Worm (Caenorhabditis elegans): ENCODE data around the gene R12B2.2.
A peak's percentile ranks its signal among the peaks of the same experiment; 100 is the strongest.

The R12B2.2 gene

ce11 chrIII:5855637-5856179 lies 48.9 kb downstream of the R12B2.2 start, which contains the start of the genes cct-6 and alh-9:
TSS of gene cct-6 (minus strand) at chrIII:5855687.
TSS of gene alh-9 (plus strand) at chrIII:5856018.
- TF ChIP-seq hlh-30 (tag; optimal IDR thresholded peaks at IDR 0.05; ENCODE audit: insufficient read depth) (peak; percentile 58), F26F4.8 (GFP tag; conservative IDR thresholded peaks at IDR 0.05) (no peak), unc-62 (GFP tag; optimal IDR thresholded peaks at IDR 0.05 in 1 of 2) (no peak), unc-62 (tag; optimal IDR thresholded peaks at IDR 0.05) (no peak), ama-1 (optimal IDR thresholded peaks at IDR 0.05) (no peak), aly-2 (tag; optimal IDR thresholded peaks at IDR 0.05) (no peak), T20F7.1 (GFP tag; optimal IDR thresholded peaks at IDR 0.05) (no peak), nhr-41 (GFP tag; IDR thresholded peaks at IDR 0.05) (no peak), unc-39 (tag; optimal IDR thresholded peaks at IDR 0.05) (no peak), lin-15B (tag; optimal IDR thresholded peaks at IDR 0.05) (no peak), hlh-11 (tag; optimal IDR thresholded peaks at IDR 0.05) (peak; percentile 61), nhr-25 (tag; optimal IDR thresholded peaks at IDR 0.05; ENCODE audit: borderline replicate concordance, insufficient read depth) (peak; percentile 42), dve-1 (tag; optimal IDR thresholded peaks at IDR 0.05; ENCODE audit: insufficient read depth) (peak; percentile 79), vab-7 (GFP tag; IDR thresholded peaks at IDR 0.05) (no peak), zfp-2 (tag; optimal IDR thresholded peaks at IDR 0.05) (no peak), Y48G9A.11 (GFP tag; IDR thresholded peaks at IDR 0.05) (no peak), hif-1 (tag; optimal IDR thresholded peaks at IDR 0.05) (peak in 1 of 2 experiments; percentile 59), snpc-1.2 (GFP tag; IDR thresholded peaks at IDR 0.05) (no peak), ceh-32 (tag; optimal IDR thresholded peaks at IDR 0.05; ENCODE audit: poor library complexity) (no peak), nhr-76 (tag; optimal IDR thresholded peaks at IDR 0.05) (no peak), lin-38 (GFP tag; IDR thresholded peaks at IDR 0.05) (peak; percentile 62), madf-9 (GFP tag; conservative IDR thresholded peaks at IDR 0.05) (no peak), pqm-1 (tag; optimal IDR thresholded peaks at IDR 0.05) (peak; percentile 2), ZK546.5 (tag; optimal IDR thresholded peaks at IDR 0.05) (no peak), lsy-2 (tag; optimal IDR thresholded peaks at IDR 0.05) (peak in 1 of 2 experiments; percentile 94), ztf-11 (tag; optimal IDR thresholded peaks at IDR 0.05) (no peak), ceh-28 (tag; optimal IDR thresholded peaks at IDR 0.05) (no peak), mdt-29 (GFP tag; IDR thresholded peaks at IDR 0.05) (no peak), gei-8 (GFP tag; optimal IDR thresholded peaks at IDR 0.05) (no peak), nhr-42 (GFP tag; IDR thresholded peaks at IDR 0.05) (no peak), tag-97 (GFP tag; IDR thresholded peaks at IDR 0.05) (no peak), madf-5 (GFP tag; IDR thresholded peaks at IDR 0.05) (no peak), mep-1 (tag; optimal IDR thresholded peaks at IDR 0.05) (peak; percentile 87), nhr-6 (tag; optimal IDR thresholded peaks at IDR 0.05) (peak; percentile 81), T26A8.4 (GFP tag; IDR thresholded peaks at IDR 0.05) (0 out of 2 replicates have a peak, but pooled peaks have one; percentile 53), R02D3.7 (tag; optimal IDR thresholded peaks at IDR 0.05) (peak; percentile 74), ztf-7 (tag; optimal IDR thresholded peaks at IDR 0.05) (peak; percentile 71), nhr-11 (tag; optimal IDR thresholded peaks at IDR 0.05) (peak; percentile 48), dmd-6 (GFP tag; IDR thresholded peaks at IDR 0.05) (peak; percentile 35; the same call in 1 of the 2 replicates), nhr-28 (tag; optimal IDR thresholded peaks at IDR 0.05) (peak; percentile 49), rbr-2 (tag; optimal IDR thresholded peaks at IDR 0.05) (peak; percentile 62), lin-29 (GFP tag; IDR thresholded peaks at IDR 0.05) (no peak), Y75B8A.6 (GFP tag; IDR thresholded peaks at IDR 0.05) (no peak), aha-1 (tag) (peak; percentile 75), dmd-9 (GFP tag; IDR thresholded peaks at IDR 0.05) (no peak), ces-1 (GFP tag; optimal IDR thresholded peaks at IDR 0.05) (no peak), zip-11 (GFP tag; IDR thresholded peaks at IDR 0.05) (no peak), spr-1 (tag; optimal IDR thresholded peaks at IDR 0.05) (peak; percentile 9), lin-39 (tag; optimal IDR thresholded peaks at IDR 0.05) (no peak), duxl-1 (tag; optimal IDR thresholded peaks at IDR 0.05; ENCODE audit: poor library complexity) (no peak), unc-130 (GFP tag; optimal IDR thresholded peaks at IDR 0.05) (peak; percentile 40), nhr-77 (tag; optimal IDR thresholded peaks at IDR 0.05) (peak; percentile 66)

Measured in whole organism, L4 larva.